Fruit fly (Drosophila melanogaster) whole organism, prepupa: Measurements from ENCODE around the gene RpL7-like.
A peak's percentile ranks its signal among the peaks of the same experiment; 100 is the strongest.

ENCODE experiments used
- Blimp-1 ChIP-seq: fragments of 200-800 bp; sonication (Bioruptor generic); optimal IDR thresholded peaks from 3 replicates; lab custom pipeline; 2017; ENCODE audit warnings: missing biosample characterization, missing genetic modification characterization, mild to moderate bottlenecking, moderate library complexity, missing genetic modification reagents
- CG10631 ChIP-seq: fragments of 200-800 bp; sonication (Bioruptor generic); optimal IDR thresholded peaks from 2 replicates; lab custom pipeline; 2016; ENCODE audit warnings: missing biosample characterization, missing genetic modification characterization
- CG10669 ChIP-seq: fragments of 200-800 bp; sonication (Bioruptor generic); optimal IDR thresholded peaks from 3 replicates; lab custom pipeline; 2018; ENCODE audit warnings: missing biosample characterization, mild to moderate bottlenecking, missing genetic modification characterization, moderate library complexity
- CG11294 ChIP-seq: fragments of 200-800 bp; sonication (Bioruptor generic); IDR thresholded peaks from 2 replicates; pipeline ENCODE4 v1.3.6; 2022; ENCODE audit warnings: missing biosample characterization, missing genetic modification characterization
- CG11762 ChIP-seq: fragments of 200-800 bp; sonication (Bioruptor generic); optimal IDR thresholded peaks from 3 replicates; lab custom pipeline; 2016; ENCODE audit warnings: missing biosample characterization, missing genetic modification characterization; ENCODE audit not compliant: insufficient read depth
- CG11902 ChIP-seq: fragments of 200-800 bp; sonication (Bioruptor generic); optimal IDR thresholded peaks from 3 replicates; lab custom pipeline; 2016; ENCODE audit warnings: missing biosample characterization, missing genetic modification characterization
- CG1621 ChIP-seq: fragments of 200-800 bp; sonication (Bioruptor generic); optimal IDR thresholded peaks from 3 replicates; lab custom pipeline; 2018; ENCODE audit warnings: missing biosample characterization, mild to moderate bottlenecking, missing genetic modification characterization
- CG16779 ChIP-seq: fragments of 200-800 bp; sonication (Bioruptor generic); optimal IDR thresholded peaks from 3 replicates; lab custom pipeline; 2017; ENCODE audit warnings: missing biosample characterization, mild to moderate bottlenecking, missing genetic modification characterization
- CG3032 ChIP-seq: fragments of 200-800 bp; optimal IDR thresholded peaks from 2 replicates; lab custom pipeline; 2019; ENCODE audit warnings: missing biosample characterization, mild to moderate bottlenecking, missing genetic modification characterization, moderate library complexity
- CG31627 ChIP-seq: fragments of 200-800 bp; sonication (Bioruptor generic); optimal IDR thresholded peaks from 3 replicates; lab custom pipeline; 2016; ENCODE audit warnings: missing biosample characterization, missing genetic modification characterization
- CG32006 ChIP-seq: fragments of 200-800 bp; sonication (Bioruptor generic); optimal IDR thresholded peaks from 3 replicates; lab custom pipeline; 2017; ENCODE audit warnings: missing biosample characterization, mild to moderate bottlenecking, missing genetic modification characterization
- CG34406 ChIP-seq: fragments of 200-800 bp; sonication (Bioruptor generic); optimal IDR thresholded peaks from 3 replicates; lab custom pipeline; 2016; ENCODE audit warnings: missing biosample characterization, missing genetic modification characterization
- CG3919 ChIP-seq: fragments of 200-800 bp; sonication (Bioruptor generic); optimal IDR thresholded peaks from 3 replicates; lab custom pipeline; 2016; ENCODE audit warnings: missing biosample characterization, missing genetic modification characterization
- CG4318 ChIP-seq: fragments of 200-800 bp; sonication (Bioruptor generic); optimal IDR thresholded peaks from 3 replicates; lab custom pipeline; 2017; ENCODE audit warnings: missing biosample characterization, mild to moderate bottlenecking, missing genetic modification characterization
- CG6163 ChIP-seq: fragments of 200-800 bp; sonication (Bioruptor generic); IDR thresholded peaks from 3 replicates; pipeline ENCODE4 v1.3.6; 2022; ENCODE audit warnings: missing biosample characterization, missing genetic modification characterization
- CG6276 ChIP-seq: fragments of 200-800 bp; sonication (Bioruptor generic); optimal IDR thresholded peaks from 2 replicates; lab custom pipeline; 2017; ENCODE audit warnings: missing biosample characterization, mild to moderate bottlenecking, missing genetic modification characterization
- CG6792 ChIP-seq: fragments of 200-800 bp; sonication (Bioruptor generic); optimal IDR thresholded peaks from 3 replicates; lab custom pipeline; 2016; ENCODE audit warnings: missing biosample characterization, missing genetic modification characterization
- CG6854 ChIP-seq: fragments of 200-800 bp; sonication (Bioruptor generic); optimal IDR thresholded peaks from 2 replicates; lab custom pipeline; 2017; ENCODE audit warnings: missing biosample characterization, mild to moderate bottlenecking, missing genetic modification characterization
- CG7368 ChIP-seq: fragments of 200-800 bp; sonication (Bioruptor generic); optimal IDR thresholded peaks from 3 replicates; lab custom pipeline; 2016; ENCODE audit warnings: missing biosample characterization, missing genetic modification characterization
- CG8119 ChIP-seq: fragments of 200-800 bp; sonication (Bioruptor generic); IDR thresholded peaks from 3 replicates; pipeline ENCODE4 v1.3.6; 2022; ENCODE audit warnings: missing biosample characterization, missing genetic modification characterization
- CG8632 ChIP-seq: fragments of 200-800 bp; sonication (Bioruptor generic); optimal IDR thresholded peaks from 3 replicates; lab custom pipeline; 2016; ENCODE audit warnings: missing biosample characterization, missing genetic modification characterization
- Eip75B ChIP-seq: fragments of 200-800 bp; sonication (Bioruptor generic); optimal IDR thresholded peaks from 3 replicates; lab custom pipeline; 2016; ENCODE audit warnings: missing biosample characterization, missing genetic modification characterization
- Eip78C ChIP-seq: fragments of 200-800 bp; sonication (Bioruptor generic); peaks from one replicate; lab custom pipeline; 2016; ENCODE audit warnings: missing biosample characterization, missing genetic modification characterization
- Eip93F ChIP-seq: fragments of 200-800 bp; sonication (Bioruptor generic); optimal IDR thresholded peaks from 2 replicates; lab custom pipeline; 2016; ENCODE audit warnings: missing biosample characterization, mild to moderate bottlenecking, missing genetic modification characterization
- Ets21C ChIP-seq: fragments of 200-800 bp; sonication (Bioruptor generic); optimal IDR thresholded peaks from 3 replicates; lab custom pipeline; 2016; ENCODE audit warnings: missing biosample characterization, missing genetic modification characterization
- Gug ChIP-seq: fragments of 200-800 bp; sonication (Bioruptor generic); IDR thresholded peaks from 2 replicates; pipeline ENCODE4 v1.3.6; 2022; ENCODE audit warnings: missing biosample characterization, missing genetic modification characterization
- Hr38 ChIP-seq: sonication (Bioruptor generic); optimal IDR thresholded peaks from 2 replicates; lab custom pipeline; 2016; ENCODE audit warnings: missing biosample characterization, missing genetic modification characterization
- Hr39 ChIP-seq: fragments of 200-800 bp; sonication (Bioruptor generic); optimal IDR thresholded peaks from 2 replicates; lab custom pipeline; 2016; ENCODE audit warnings: missing biosample characterization, missing genetic modification characterization
- Hr4 ChIP-seq: fragments of 200-800 bp; sonication (Bioruptor generic); optimal IDR thresholded peaks from 3 replicates; lab custom pipeline; 2016; ENCODE audit warnings: missing biosample characterization, missing genetic modification characterization
- OdsH ChIP-seq: fragments of 200-800 bp; sonication (Bioruptor generic); optimal IDR thresholded peaks from 3 replicates; lab custom pipeline; 2016; ENCODE audit warnings: missing biosample characterization, missing genetic modification characterization
- Smox ChIP-seq: fragments of 200-800 bp; sonication (Bioruptor generic); optimal IDR thresholded peaks from 3 replicates; lab custom pipeline; 2016; ENCODE audit warnings: missing biosample characterization, missing genetic modification characterization
- Sox102F ChIP-seq: fragments of 200-800 bp; sonication (Bioruptor generic); optimal IDR thresholded peaks from 2 replicates; lab custom pipeline; 2016; ENCODE audit warnings: missing biosample characterization, mild to moderate bottlenecking, missing genetic modification characterization
- Sox14 ChIP-seq: fragments of 200-800 bp; sonication (Bioruptor generic); optimal IDR thresholded peaks from 3 replicates; lab custom pipeline; 2016; ENCODE audit warnings: missing biosample characterization, missing genetic modification characterization
- Sox15 ChIP-seq: fragments of 200-800 bp; sonication (Bioruptor generic); optimal IDR thresholded peaks from 3 replicates; lab custom pipeline; 2016; ENCODE audit warnings: missing biosample characterization, missing genetic modification characterization
- achi ChIP-seq: fragments of 200-800 bp; sonication (Bioruptor generic); optimal IDR thresholded peaks from 3 replicates; lab custom pipeline; 2016; ENCODE audit warnings: missing biosample characterization, missing genetic modification characterization
- acj6 ChIP-seq: fragments of 200-800 bp; sonication (Bioruptor generic); optimal IDR thresholded peaks from 3 replicates; lab custom pipeline; 2016; ENCODE audit warnings: missing biosample characterization, missing genetic modification characterization
- dac ChIP-seq: fragments of 200-800 bp; sonication (Bioruptor generic); optimal IDR thresholded peaks from 2 replicates; lab custom pipeline; 2017; ENCODE audit warnings: missing biosample characterization, mild to moderate bottlenecking, missing genetic modification characterization
- dsx ChIP-seq: fragments of 200-800 bp; optimal IDR thresholded peaks from 3 replicates; lab custom pipeline; 2019; ENCODE audit warnings: missing biosample characterization, mild to moderate bottlenecking, missing genetic modification characterization, moderate library complexity; ENCODE audit not compliant: poor library complexity, severe bottlenecking
- eg ChIP-seq: fragments of 200-800 bp; sonication (Bioruptor generic); IDR thresholded peaks from 3 replicates; pipeline ENCODE4 v1.3.6; 2022; ENCODE audit warnings: missing biosample characterization, missing genetic modification characterization
- fd59A ChIP-seq: fragments of 200-800 bp; sonication (Bioruptor generic); optimal IDR thresholded peaks from 2 replicates; lab custom pipeline; 2017; ENCODE audit warnings: missing biosample characterization, mild to moderate bottlenecking, missing genetic modification characterization, missing genetic modification reagents
- fd85E ChIP-seq: fragments of 200-800 bp; sonication (Bioruptor generic); optimal IDR thresholded peaks from 3 replicates; lab custom pipeline; 2016; ENCODE audit warnings: missing biosample characterization, missing genetic modification characterization
- fkh ChIP-seq: fragments of 200-800 bp; sonication (Bioruptor generic); optimal IDR thresholded peaks from 3 replicates; lab custom pipeline; 2017; ENCODE audit warnings: missing biosample characterization, mild to moderate bottlenecking, missing genetic modification characterization, moderate library complexity
- pdm3 ChIP-seq: fragments of 200-800 bp; sonication (Bioruptor generic); optimal IDR thresholded peaks from 3 replicates; lab custom pipeline; 2016; ENCODE audit warnings: missing biosample characterization, missing genetic modification characterization
- salr ChIP-seq, 2 experiments: fragments of 200-800 bp; sonication (Bioruptor generic); optimal IDR thresholded peaks; 3 replicates each; lab custom pipeline; 2016 to 2018; ENCODE audit warnings: missing biosample characterization in 2 of 2, missing genetic modification characterization in 2 of 2, mild to moderate bottlenecking in 1 of 2
- spab ChIP-seq: fragments of 200-800 bp; sonication (Bioruptor generic); optimal IDR thresholded peaks from 2 replicates; lab custom pipeline; 2017; ENCODE audit warnings: missing biosample characterization, mild to moderate bottlenecking, missing genetic modification characterization, missing genetic modification reagents
- topi ChIP-seq: fragments of 200-800 bp; sonication (Bioruptor generic); optimal IDR thresholded peaks from 3 replicates; lab custom pipeline; 2016; ENCODE audit warnings: missing biosample characterization, missing genetic modification characterization
- vri ChIP-seq: fragments of 200-800 bp; sonication (Bioruptor generic); optimal IDR thresholded peaks from 3 replicates; lab custom pipeline; 2016; ENCODE audit warnings: missing biosample characterization, mild to moderate bottlenecking, missing genetic modification characterization

The RpL7-like gene

dm6 chr2L:12013243-12013642 lies 42.9 kb upstream of the RpL7-like start (continued):
- no peak for TF ChIP-seq dsx (GFP tag; lab: Kevin White, UChicago)
- no peak for TF ChIP-seq CG8119
- TF ChIP-seq CG6792 (GFP tag; lab: Kevin White, UChicago): no peak
- TF ChIP-seq CG1621 (tag; lab: Kevin White, UChicago): peak; percentile 32
- TF ChIP-seq Gug (GFP tag; lab: Robert Waterston, UW): no peak
- TF ChIP-seq Eip93F: no peak
- no peak for TF ChIP-seq CG16779 (tag; lab: Kevin White, UChicago)
- TF ChIP-seq Smox: peak; percentile 40
- no peak for TF ChIP-seq Ets21C (GFP tag; lab: Kevin White, UChicago)
- TF ChIP-seq pdm3: peak; percentile 52
- no peak for TF ChIP-seq vri (GFP tag; lab: Kevin White, UChicago)
- no peak for TF ChIP-seq Hr4 (GFP tag; lab: Kevin White, UChicago)
- peak; percentile 85 for TF ChIP-seq Eip78C (GFP tag; lab: Kevin White, UChicago)
- TF ChIP-seq CG11762: no peak
- TF ChIP-seq CG10669: peak; percentile 45
- TF ChIP-seq Blimp-1 (GFP tag; lab: Kevin White, UChicago): no peak
- TF ChIP-seq Hr38 (GFP tag; lab: Kevin White, UChicago): no peak

- TF ChIP-seq CG6163 (peak; percentile 65; the same call in 2 of the 3 replicates), Eip93F (no peak), CG4318 (GFP tag; lab: Kevin White, UChicago) (no peak), CG32006 (GFP tag; lab: Kevin White, UChicago) (no peak), CG11762 (no peak), Ets21C (GFP tag; lab: Kevin White, UChicago) (no peak), CG8119 (peak; percentile 30; the same call in 1 of the 3 replicates), CG10669 (peak; percentile 46), salr (GFP tag; optimal IDR thresholded peaks at IDR 0.05; lab: Kevin White, UChicago) (peak in 1 of 2 experiments; percentile 17), CG3919 (GFP tag; lab: Kevin White, UChicago) (peak; percentile 71), Eip78C (GFP tag; lab: Kevin White, UChicago) (peak; percentile 21), Sox15 (GFP tag; lab: Kevin White, UChicago) (no peak), CG1621 (tag; lab: Kevin White, UChicago) (peak; percentile 72), fd59A (GFP tag; lab: Kevin White, UChicago) (no peak), Hr39 (GFP tag; lab: Kevin White, UChicago) (no peak), achi (GFP tag; lab: Kevin White, UChicago) (no peak), CG8632 (GFP tag; lab: Kevin White, UChicago) (no peak), topi (no peak), OdsH (GFP tag; lab: Kevin White, UChicago) (no peak), fkh (no peak), CG31627 (no peak), Sox102F (no peak), CG7368 (GFP tag; lab: Kevin White, UChicago) (no peak), Gug (GFP tag; lab: Robert Waterston, UW) (no peak), CG16779 (tag; lab: Kevin White, UChicago) (no peak), acj6 (GFP tag; lab: Kevin White, UChicago) (no peak), CG34406 (GFP tag; lab: Kevin White, UChicago) (no peak), CG6276 (GFP tag; lab: Kevin White, UChicago) (peak; percentile 39), Sox14 (peak; percentile 45), spab (GFP tag; lab: Kevin White, UChicago) (peak; percentile 62), Hr38 (GFP tag; lab: Kevin White, UChicago) (no peak), dsx (GFP tag; lab: Kevin White, UChicago) (peak; percentile 98), pdm3 (no peak), CG10631 (GFP tag; lab: Kevin White, UChicago) (peak; percentile 41), vri (GFP tag; lab: Kevin White, UChicago) (peak; percentile 95), CG11294 (GFP tag; lab: Robert Waterston, UW) (no peak), dac (GFP tag; lab: Kevin White, UChicago) (no peak), Smox (no peak), eg (GFP tag; lab: Robert Waterston, UW) (0 out of 3 replicates have a peak, but pooled peaks have one; percentile 15), CG11902 (GFP tag; lab: Kevin White, UChicago) (no peak), CG6854 (peak; percentile 81), CG3032 (tag; lab: Kevin White, UChicago) (peak; percentile 18), CG6792 (GFP tag; lab: Kevin White, UChicago) (peak; percentile 25), Eip75B (GFP tag; lab: Kevin White, UChicago) (peak; percentile 67), fd85E (GFP tag; lab: Kevin White, UChicago) (no peak)
Observed at dm6 chr2L:12013741-12014393, 42.3 kb upstream of the RpL7-like start.
